Fruit fly (Drosophila melanogaster): ENCODE data around the gene Zaf1.

The Zaf1 gene

DNA sequence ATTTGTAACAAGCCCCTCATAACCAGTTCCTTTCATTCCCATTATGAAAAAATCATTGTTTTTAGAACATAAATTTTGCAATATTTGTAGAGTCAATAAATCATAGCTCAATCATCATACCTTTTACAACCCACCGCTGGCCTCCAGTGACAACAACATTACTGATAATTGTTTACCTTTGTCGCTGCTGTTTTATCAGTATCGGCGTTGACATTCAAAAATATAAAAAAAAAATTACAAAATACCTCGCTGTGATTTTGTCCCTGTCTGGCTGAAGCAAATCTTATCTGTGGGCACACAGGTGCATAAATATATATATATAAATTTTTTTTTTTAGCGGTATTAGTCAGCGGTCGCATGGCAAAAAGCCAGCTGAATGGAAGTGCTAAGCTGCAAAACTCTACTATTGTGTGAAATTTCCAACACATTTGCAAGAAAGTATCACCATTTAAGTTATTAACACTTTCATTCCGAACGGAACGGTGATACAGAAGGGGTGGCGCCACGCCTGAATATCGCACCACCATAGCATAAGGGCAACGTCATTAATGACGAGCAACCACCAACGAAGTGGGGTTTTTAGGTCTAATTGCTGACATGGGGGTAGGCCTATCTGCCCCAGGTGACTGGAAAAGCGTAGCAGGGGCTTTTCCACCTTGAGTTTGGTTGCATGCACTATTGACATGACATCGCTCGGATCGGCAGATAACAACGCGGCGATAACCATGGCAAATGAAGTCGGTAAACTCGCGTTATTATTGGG, 40.7 kb upstream of the Zaf1 start:
- TF ChIP-seq cnc (optimal IDR thresholded peaks at IDR 0.05) (no peak), Mnt (GFP tag; optimal IDR thresholded peaks at IDR 0.05) (peak; percentile 11), kay (GFP tag; ENCODE audit: borderline replicate concordance) (peak; percentile 88), CG7045 (GFP tag; optimal IDR thresholded peaks at IDR 0.05) (peak; percentile 8), CG12768 (GFP tag; optimal IDR thresholded peaks at IDR 0.05) (peak; percentile 25), bab1 (GFP tag; optimal IDR thresholded peaks at IDR 0.05) (no peak), CG33017 (tag; optimal IDR thresholded peaks at IDR 0.05) (no peak), cic (GFP tag; optimal IDR thresholded peaks at IDR 0.05) (peak; percentile 53)

DNA sequence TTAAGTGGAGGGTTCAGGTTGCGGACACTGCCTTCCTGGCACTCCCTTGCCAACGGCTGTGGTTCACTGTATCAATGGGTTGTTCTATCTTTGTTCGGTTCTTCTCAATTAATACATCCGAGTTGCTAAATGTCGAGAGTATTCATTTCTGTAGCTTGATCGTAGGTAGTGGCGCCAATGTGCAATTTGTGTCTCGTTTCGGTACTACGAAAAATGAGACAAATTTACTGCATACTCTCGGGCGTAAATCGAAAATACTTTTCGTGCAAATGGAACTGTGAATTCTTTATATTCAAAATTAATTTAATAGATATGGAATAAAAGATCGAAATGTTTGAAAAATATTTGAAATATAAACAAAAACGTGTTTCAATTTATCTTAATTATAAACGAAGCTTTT, 40.1 kb upstream of the Zaf1 start:
- TF ChIP-seq Clk (GFP tag; optimal IDR thresholded peaks at IDR 0.05) (no peak), bab1 (GFP tag; optimal IDR thresholded peaks at IDR 0.05) (peak; percentile 47), CG12768 (GFP tag; optimal IDR thresholded peaks at IDR 0.05) (no peak)

DNA sequence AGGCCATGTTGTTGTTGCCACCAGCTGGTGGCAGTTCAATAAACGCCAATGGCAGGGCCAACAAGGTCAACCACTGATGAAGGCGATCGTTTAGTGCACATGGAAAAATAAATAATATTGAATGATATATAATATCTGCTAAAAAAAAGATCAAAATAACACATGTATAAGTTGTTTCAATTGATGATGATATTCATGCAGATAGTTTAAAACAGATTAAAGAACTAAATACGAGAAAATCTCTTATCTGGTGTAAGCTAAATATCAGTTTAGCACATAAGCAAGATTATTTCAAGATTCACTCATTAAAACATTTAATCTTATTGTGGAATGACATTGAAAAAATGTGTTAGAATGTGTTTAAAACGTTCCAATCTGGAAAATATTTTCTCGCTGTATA, 38.0 kb upstream of the Zaf1 start:
- TF ChIP-seq kay (GFP tag; ENCODE audit: borderline replicate concordance) (no peak), CG14711 (tag; optimal IDR thresholded peaks at IDR 0.05) (no peak), pad (GFP tag; optimal IDR thresholded peaks at IDR 0.05) (no peak), tj (GFP tag; optimal IDR thresholded peaks at IDR 0.05) (no peak), CG12768 (GFP tag; optimal IDR thresholded peaks at IDR 0.05) (no peak), CG7045 (GFP tag; optimal IDR thresholded peaks at IDR 0.05) (no peak), CG7101 (tag; optimal IDR thresholded peaks at IDR 0.05) (no peak), CG5204 (GFP tag; optimal IDR thresholded peaks at IDR 0.05) (no peak), bab1 (GFP tag; optimal IDR thresholded peaks at IDR 0.05) (no peak), Mnt (GFP tag; optimal IDR thresholded peaks at IDR 0.05) (no peak), ovo (GFP tag; optimal IDR thresholded peaks at IDR 0.05) (no peak), CG11617 (GFP tag; optimal IDR thresholded peaks at IDR 0.05) (no peak), CG1620 (GFP tag; optimal IDR thresholded peaks at IDR 0.05) (no peak), cnc (optimal IDR thresholded peaks at IDR 0.05) (no peak), Hr96 (GFP tag; optimal IDR thresholded peaks at IDR 0.05) (no peak), Clk (GFP tag; optimal IDR thresholded peaks at IDR 0.05) (no peak), toe (GFP tag; optimal IDR thresholded peaks at IDR 0.05) (no peak), Crg-1 (GFP tag; optimal IDR thresholded peaks at IDR 0.05) (no peak)

DNA sequence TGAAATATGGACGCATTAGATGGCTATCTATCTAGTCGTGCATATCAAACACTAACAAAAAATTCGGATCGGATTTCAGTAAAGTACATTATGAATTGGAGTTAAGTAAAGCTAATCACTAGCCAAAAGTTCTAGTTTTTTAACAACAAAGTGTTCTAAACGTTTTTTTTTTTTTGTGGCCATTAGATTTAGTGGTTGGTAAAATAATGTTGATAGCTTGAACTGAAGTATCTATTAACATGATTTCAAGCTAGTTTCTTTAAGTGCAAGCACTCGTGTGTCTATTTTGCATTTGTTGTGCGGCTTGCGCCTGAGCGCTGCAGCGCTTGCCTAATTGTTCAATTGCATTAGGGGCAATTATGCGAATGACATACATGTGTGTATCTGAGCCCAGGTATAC, 37.2 kb upstream of the Zaf1 start:
- TF ChIP-seq CG12768 (GFP tag; optimal IDR thresholded peaks at IDR 0.05) (no peak), CG7101 (tag; optimal IDR thresholded peaks at IDR 0.05) (no peak), cic (GFP tag; optimal IDR thresholded peaks at IDR 0.05) (no peak), CG14711 (tag; optimal IDR thresholded peaks at IDR 0.05) (no peak), CG5204 (GFP tag; optimal IDR thresholded peaks at IDR 0.05) (no peak), cnc (optimal IDR thresholded peaks at IDR 0.05) (no peak), CG1620 (GFP tag; optimal IDR thresholded peaks at IDR 0.05) (no peak), Crg-1 (GFP tag; optimal IDR thresholded peaks at IDR 0.05) (no peak), ovo (GFP tag; optimal IDR thresholded peaks at IDR 0.05) (no peak), CG33017 (tag; optimal IDR thresholded peaks at IDR 0.05) (no peak), Hr96 (GFP tag; optimal IDR thresholded peaks at IDR 0.05) (no peak), pad (GFP tag; optimal IDR thresholded peaks at IDR 0.05) (no peak), CG7045 (GFP tag; optimal IDR thresholded peaks at IDR 0.05) (no peak), Mnt (GFP tag; optimal IDR thresholded peaks at IDR 0.05) (no peak), kay (GFP tag; ENCODE audit: borderline replicate concordance) (no peak), tj (GFP tag; optimal IDR thresholded peaks at IDR 0.05) (no peak), CG11617 (GFP tag; optimal IDR thresholded peaks at IDR 0.05) (no peak), Clk (GFP tag; optimal IDR thresholded peaks at IDR 0.05) (no peak), bab1 (GFP tag; optimal IDR thresholded peaks at IDR 0.05) (no peak), toe (GFP tag; optimal IDR thresholded peaks at IDR 0.05) (no peak)

DNA sequence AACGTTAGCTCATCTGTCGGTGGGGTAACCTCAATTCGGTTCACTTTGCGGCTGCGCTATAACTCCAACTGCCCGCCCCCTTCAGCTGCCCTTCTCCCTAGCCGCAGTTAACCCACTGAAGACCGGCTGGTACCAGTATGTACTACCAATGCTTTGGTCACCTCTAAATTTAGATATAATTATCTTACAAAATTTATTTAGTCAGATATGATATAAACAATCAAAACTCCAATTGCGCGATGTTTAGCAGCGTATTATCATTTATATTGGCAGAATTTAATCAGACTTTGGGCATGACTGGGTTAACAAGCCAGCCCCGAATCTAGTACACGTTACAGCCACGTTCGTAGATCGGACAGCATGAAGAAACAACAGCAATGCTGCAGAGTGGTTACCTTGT, 36.3 kb upstream of the Zaf1 start:
- no peak for TF ChIP-seq CG14711 (tag; optimal IDR thresholded peaks at IDR 0.05)
- TF ChIP-seq Clk (GFP tag; optimal IDR thresholded peaks at IDR 0.05): no peak
- TF ChIP-seq CG7101 (tag; optimal IDR thresholded peaks at IDR 0.05): no peak
- no peak for TF ChIP-seq kay (GFP tag; ENCODE audit: borderline replicate concordance)
- TF ChIP-seq bab1 (GFP tag; optimal IDR thresholded peaks at IDR 0.05): peak; percentile 77
- no peak for TF ChIP-seq CG12768 (GFP tag; optimal IDR thresholded peaks at IDR 0.05)
- TF ChIP-seq ovo (GFP tag; optimal IDR thresholded peaks at IDR 0.05): no peak

DNA sequence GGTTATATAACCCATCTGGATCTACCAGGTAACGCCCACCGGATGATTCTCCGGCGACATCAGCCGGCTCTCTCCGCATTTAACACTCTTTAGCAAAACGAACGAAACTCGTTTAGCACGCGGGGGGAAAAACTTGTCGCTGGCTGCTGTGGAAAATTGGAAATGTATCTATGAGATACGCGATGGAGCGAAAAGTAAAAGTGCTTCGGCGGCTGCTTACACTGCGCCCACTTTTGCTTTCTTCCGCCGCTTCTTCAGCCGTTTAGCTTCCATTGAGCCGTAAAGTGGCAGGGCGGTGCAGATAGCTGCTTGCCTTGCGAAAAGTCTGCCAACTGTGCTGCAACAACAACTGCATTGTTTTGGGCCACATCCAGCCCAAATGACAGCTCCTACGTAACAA, 35.7 kb upstream of the Zaf1 start:
- TF ChIP-seq tj (GFP tag; optimal IDR thresholded peaks at IDR 0.05) (peak; percentile 28), Crg-1 (GFP tag; optimal IDR thresholded peaks at IDR 0.05) (no peak)

DNA sequence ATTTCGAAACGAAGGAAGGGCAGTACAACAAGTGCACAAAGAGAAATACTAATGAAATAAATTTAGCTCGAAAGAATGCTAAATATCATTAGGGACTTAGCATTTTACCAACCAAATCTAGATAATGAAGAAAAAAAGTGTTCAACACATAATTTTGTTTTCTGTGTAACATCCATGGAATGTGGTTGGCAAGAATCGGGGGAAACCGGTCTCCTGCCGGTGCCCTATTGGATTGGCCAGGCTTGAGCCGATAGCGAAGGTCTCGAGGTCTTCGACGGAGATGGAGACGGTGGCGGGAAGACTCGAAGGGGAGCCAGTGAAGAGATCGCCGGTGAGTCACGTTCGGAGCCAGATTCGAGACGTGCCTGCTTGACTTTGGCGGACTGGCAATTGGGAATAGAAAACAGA, 32.3 kb upstream of the Zaf1 start:
- TF ChIP-seq toe (GFP tag; optimal IDR thresholded peaks at IDR 0.05): no peak
- TF ChIP-seq pad (GFP tag; optimal IDR thresholded peaks at IDR 0.05): no peak

All from whole organism, adult.